Fruit fly (Drosophila melanogaster): ENCODE measurements around the gene Ir7f.

Ir7f gene

DNA sequence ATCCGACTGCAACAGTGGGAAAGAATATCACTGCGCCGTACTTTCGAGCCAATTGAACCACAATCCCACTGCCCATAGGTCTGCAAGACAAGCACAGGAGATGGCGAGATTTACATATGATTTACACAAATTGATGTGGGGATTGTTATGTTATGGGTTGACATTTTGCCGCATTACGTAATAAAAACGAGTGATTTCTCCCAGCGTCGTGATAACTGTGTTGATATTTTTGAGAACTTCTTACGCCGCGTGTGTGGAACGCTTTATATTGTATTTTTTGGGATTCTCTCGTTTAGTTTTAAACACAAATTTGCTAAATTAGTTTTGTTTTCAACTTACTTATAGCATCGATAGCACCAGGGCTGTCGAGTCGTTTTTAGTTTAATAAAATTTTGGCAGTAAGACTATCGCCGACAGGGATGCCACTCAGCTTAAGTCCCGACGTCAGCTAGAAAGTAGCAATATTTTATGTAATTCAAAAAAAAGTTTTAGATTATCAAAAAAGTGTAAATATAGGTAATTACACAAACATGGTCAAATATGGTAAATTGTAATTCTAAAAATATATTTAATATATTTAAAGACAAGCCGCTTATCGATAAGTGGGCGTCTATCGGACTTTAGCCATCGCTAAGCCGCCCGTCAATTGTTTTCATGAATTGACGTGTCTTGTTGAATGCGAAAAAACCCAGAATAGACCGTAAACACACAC, 9.7 kb upstream of the Ir7f start, which contains the start of the genes CG45089, ND-MNLL and p115:
Gene CG45089, minus strand, starts transcription at position 388 of the 712 bp plus-strand sequence.
Gene ND-MNLL, minus strand, starts transcription at position 388 of the 712 bp plus-strand sequence.
Gene p115, plus strand, starts transcription at position 621 of the 712 bp plus-strand sequence.
- TF ChIP-seq noc (tag; optimal IDR thresholded peaks at IDR 0.05): peak; percentile 55

dm6 chrX:7892539-7892899, 8.7 kb upstream of the Ir7f start:
- peak; percentile 3 for TF ChIP-seq noc (tag; optimal IDR thresholded peaks at IDR 0.05)

dm6 chrX:7891596-7892538, 8.0 kb upstream of the Ir7f start, which contains the start of gene Nek2:
Gene Nek2, minus strand, starts transcription at chrX:7891646.
- no peak for TF ChIP-seq noc (tag; optimal IDR thresholded peaks at IDR 0.05)

DNA sequence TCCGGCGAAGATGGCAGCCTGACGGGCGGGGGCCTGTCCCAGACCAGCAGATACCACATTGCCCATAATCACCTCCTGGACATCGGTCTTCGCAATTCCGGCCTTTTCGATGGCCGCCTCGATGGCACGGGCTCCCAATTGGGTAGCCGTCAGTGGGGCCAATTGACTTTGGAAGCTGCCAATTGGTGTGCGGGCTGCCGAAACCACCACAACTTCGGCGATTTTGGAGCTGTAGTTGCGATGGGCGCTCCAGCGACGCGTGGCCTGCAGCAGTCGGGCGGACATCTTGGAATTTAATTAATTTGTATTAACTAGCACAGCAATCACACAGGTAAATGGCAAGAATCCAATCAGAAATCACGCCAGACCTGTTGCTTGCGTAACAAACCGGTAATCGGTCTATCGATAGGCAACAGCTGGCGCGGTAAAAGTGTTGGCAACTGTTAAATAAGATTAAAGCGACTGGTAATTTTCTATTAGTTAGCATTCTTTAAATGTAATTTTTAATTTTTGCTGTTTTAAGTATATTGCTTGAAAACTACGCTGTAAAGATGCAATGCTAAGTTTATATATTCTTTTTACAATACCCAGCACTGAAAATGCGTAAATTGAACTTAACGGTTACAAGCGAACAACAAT, 4.7 kb upstream of the Ir7f start, which contains the start of gene Acat1:
Gene Acat1, minus strand, starts transcription at position 400 of the 639 bp plus-strand sequence.
- TF ChIP-seq noc (tag; optimal IDR thresholded peaks at IDR 0.05): peak; percentile 71

dm6 chrX:7884360-7884759, 534 bp upstream of the Ir7f start, which contains the start of gene Ir7g:
Gene Ir7g, plus strand, starts transcription at chrX:7884660.
- no peak for TF ChIP-seq noc (tag; optimal IDR thresholded peaks at IDR 0.05)

dm6 chrX:7881579-7881978, 2.2 kb downstream of the Ir7f start, which contains the start of gene Ir7e:
Gene Ir7e, minus strand, starts transcription at chrX:7881679.
- no peak for TF ChIP-seq noc (tag; optimal IDR thresholded peaks at IDR 0.05)

dm6 chrX:7878736-7879135, 5.1 kb downstream of the Ir7f start, which contains the start of gene Ir7d:
Gene Ir7d, minus strand, starts transcription at chrX:7878836.
- TF ChIP-seq noc (tag; optimal IDR thresholded peaks at IDR 0.05): no peak

DNA sequence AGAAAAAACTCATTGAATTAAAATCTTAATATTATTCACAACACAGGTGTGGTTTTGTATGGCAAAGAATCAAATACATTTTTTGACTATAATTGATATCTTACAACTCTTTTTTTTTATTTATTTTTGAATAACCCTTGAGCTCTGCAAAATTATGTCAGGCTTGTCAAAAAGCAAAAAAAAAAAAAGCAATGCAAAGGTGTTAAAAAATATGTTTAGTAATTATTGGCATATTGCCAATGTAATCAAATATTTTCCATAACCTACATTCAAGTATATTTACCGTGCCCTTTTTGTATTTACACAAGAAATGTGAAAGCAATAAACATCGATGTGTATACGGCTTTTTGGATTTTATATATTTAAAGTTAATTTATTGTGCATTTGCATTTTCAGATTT, 9.7 kb downstream of the Ir7f start, which contains the start of gene Ir7c:
Gene Ir7c, plus strand, starts transcription at position 301 of the 400 bp plus-strand sequence.
- no peak for TF ChIP-seq noc (tag; optimal IDR thresholded peaks at IDR 0.05)

- TF ChIP-seq noc (tag; optimal IDR thresholded peaks at IDR 0.05): no peak
Observed at dm6 chrX:7873172-7873930, 10.5 kb downstream of the Ir7f start, which contains the start of gene dec. Gene dec, minus strand, starts transcription at chrX:7873222.

- no peak for TF ChIP-seq noc (tag; optimal IDR thresholded peaks at IDR 0.05)
Observed at dm6 chrX:7866868-7867267, 17.0 kb downstream of the Ir7f start, which contains the start of gene Ir7b. Gene Ir7b, minus strand, starts transcription at chrX:7866968.

DNA sequence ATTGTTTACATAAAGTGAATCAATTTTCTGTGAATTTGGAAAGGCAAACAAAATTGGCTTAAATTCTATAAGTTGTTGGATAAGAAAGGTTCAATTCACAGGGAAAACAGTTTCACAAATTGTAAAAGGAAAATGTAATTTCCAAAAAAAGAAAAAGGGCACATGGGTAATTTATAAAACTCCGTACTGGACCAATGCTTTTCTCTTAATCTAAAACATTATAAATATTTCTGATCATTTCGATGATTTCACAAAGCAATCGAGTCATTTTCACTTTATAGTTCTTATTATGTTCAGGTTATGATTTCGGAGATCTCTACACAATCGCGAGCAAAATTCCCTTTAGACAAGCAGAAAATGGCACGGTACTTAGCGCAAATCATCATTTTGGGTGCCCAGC, 26.0 kb downstream of the Ir7f start, which contains the start of gene CG1409:
Gene CG1409, plus strand, starts transcription at position 301 of the 400 bp plus-strand sequence.
- no peak for TF ChIP-seq noc (tag; optimal IDR thresholded peaks at IDR 0.05)

DNA sequence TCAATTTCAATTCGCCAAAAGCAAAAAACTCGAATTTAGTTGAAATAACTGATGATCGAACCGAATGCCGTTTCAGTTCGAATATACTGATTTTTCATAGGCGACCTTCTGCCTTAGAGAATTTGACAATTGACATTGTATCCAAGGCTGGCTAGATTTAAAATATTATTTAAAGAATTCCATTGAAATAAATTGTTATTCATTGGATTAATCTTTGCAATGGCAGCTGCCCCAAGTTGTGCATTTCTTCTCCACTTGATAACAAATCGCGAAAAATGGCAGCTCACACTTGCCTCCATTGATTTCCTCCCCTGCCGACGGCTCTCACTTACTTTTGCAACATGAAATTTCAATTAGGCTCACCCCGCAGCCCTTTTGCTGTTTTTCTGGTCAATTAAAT, 29.7 kb downstream of the Ir7f start, which contains the start of gene CG10920:
Gene CG10920, minus strand, starts transcription at position 101 of the 400 bp plus-strand sequence.
- no peak for TF ChIP-seq noc (tag; optimal IDR thresholded peaks at IDR 0.05)

Measured in whole organism, larva.